Worm (Caenorhabditis elegans) whole organism, L1 larva: ENCODE results near the gene F49E12.12.

Experiments used
- C16A3.4 ChIP-seq: fragments of 150-350 bp; optimal IDR thresholded peaks from 2 replicates; lab custom pipeline; 2014; ENCODE audit warnings: missing biosample characterization, missing genetic modification characterization
- F16B12.6 ChIP-seq: fragments of 150-350 bp; optimal IDR thresholded peaks from 2 replicates; lab custom pipeline; 2014; ENCODE audit warnings: missing biosample characterization, missing genetic modification characterization
- Y116A8C.19 ChIP-seq: sonication (generic microtip); optimal IDR thresholded peaks from 2 replicates; lab custom pipeline; 2016; ENCODE audit warnings: missing compliant biosample characterization, missing genetic modification characterization, borderline replicate concordance
- blmp-1 ChIP-seq: fragments of 150-350 bp; optimal IDR thresholded peaks from 2 replicates; lab custom pipeline; 2014; ENCODE audit warnings: missing biosample characterization, missing genetic modification characterization
- ceh-63 ChIP-seq: fragments of 200-800 bp; sonication (Bioruptor generic); optimal IDR thresholded peaks from 2 replicates; lab custom pipeline; 2018; ENCODE audit warnings: mild to moderate bottlenecking, missing genetic modification characterization, missing compliant biosample characterization
- ceh-88 ChIP-seq: fragments of 200-800 bp; sonication (Bioruptor generic); IDR thresholded peaks from 2 replicates; pipeline ENCODE4 v1.3.6; 2022; ENCODE audit warnings: missing genetic modification characterization, missing compliant biosample characterization
- efl-1 ChIP-seq, 4 experiments: fragments of 150-350 bp; optimal IDR thresholded peaks in 3 of 4; peaks in 1 of 4; 1 replicate in 1 of 4; 2 replicates in 3 of 4; lab custom pipeline; 2014; ENCODE audit warnings: missing biosample characterization in 2 of 4, missing genetic modification characterization in 2 of 4, missing genetic modification reagents in 2 of 4
- egl-27 ChIP-seq, 2 experiments: fragments of 150-350 bp in 1 of 2; sonication (generic microtip); optimal IDR thresholded peaks; 3 replicates each; lab custom pipeline; 2017 to 2018; ENCODE audit warnings: missing biosample characterization in 2 of 2, missing genetic modification characterization in 2 of 2, missing genetic modification reagents in 2 of 2
- elt-2 ChIP-seq: sonication (generic microtip); optimal IDR thresholded peaks from 2 replicates; lab custom pipeline; 2016; ENCODE audit warnings: missing genetic modification characterization, mild to moderate bottlenecking, inconsistent platforms, missing compliant biosample characterization, missing genetic modification reagents
- ets-5 ChIP-seq: fragments of 200-800 bp; sonication (Bioruptor generic); IDR thresholded peaks from 2 replicates; pipeline ENCODE4 v1.3.6; 2022; ENCODE audit warnings: missing genetic modification characterization, missing compliant biosample characterization
- fkh-10 ChIP-seq: sonication (generic microtip); optimal IDR thresholded peaks from 2 replicates; lab custom pipeline; 2017; ENCODE audit warnings: missing biosample characterization, missing genetic modification reagents, missing genetic modification characterization
- hlh-17 ChIP-seq: fragments of 200-800 bp; sonication (Bioruptor generic); optimal IDR thresholded peaks from 2 replicates; lab custom pipeline; 2018; ENCODE audit warnings: missing genetic modification characterization, mild to moderate bottlenecking, missing compliant biosample characterization, moderate library complexity, borderline replicate concordance
- hpl-2 ChIP-seq: fragments of 150-350 bp; optimal IDR thresholded peaks from 2 replicates; lab custom pipeline; 2014; ENCODE audit warnings: missing biosample characterization, missing genetic modification reagents, missing genetic modification characterization
- jun-1 ChIP-seq: fragments of 150-350 bp; optimal IDR thresholded peaks from 2 replicates; lab custom pipeline; 2014; ENCODE audit warnings: missing biosample characterization, missing genetic modification reagents, missing genetic modification characterization
- lin-14 ChIP-seq: fragments of 200-800 bp; sonication (Bioruptor generic); optimal IDR thresholded peaks from 2 replicates; lab custom pipeline; 2018; ENCODE audit warnings: mild to moderate bottlenecking, missing genetic modification characterization, moderate library complexity, missing compliant biosample characterization
- lin-39 ChIP-seq: fragments of 150-350 bp; optimal IDR thresholded peaks from 2 replicates; lab custom pipeline; 2014; ENCODE audit warnings: missing biosample characterization, missing genetic modification reagents, missing genetic modification characterization
- lir-3 ChIP-seq: sonication (generic microtip); optimal IDR thresholded peaks from 2 replicates; lab custom pipeline; 2016; ENCODE audit warnings: mild to moderate bottlenecking, missing genetic modification characterization, moderate library complexity, missing compliant biosample characterization; ENCODE audit not compliant: poor library complexity
- lsy-2 ChIP-seq, 2 experiments: fragments of 150-350 bp; optimal IDR thresholded peaks; 2 replicates each; lab custom pipeline; 2014; ENCODE audit warnings: missing biosample characterization in 2 of 2, missing genetic modification characterization in 2 of 2
- mdl-1 ChIP-seq, 2 experiments: fragments of 150-350 bp; optimal IDR thresholded peaks; 2 replicates each; lab custom pipeline; 2014 to 2017; ENCODE audit warnings: missing biosample characterization in 2 of 2, missing genetic modification characterization in 2 of 2, inconsistent platforms in 1 of 2
- mef-2 ChIP-seq: fragments of 150-350 bp; optimal IDR thresholded peaks from 2 replicates; lab custom pipeline; 2014; ENCODE audit warnings: missing biosample characterization, missing genetic modification characterization
- mep-1 ChIP-seq: fragments of 150-350 bp; optimal IDR thresholded peaks from 2 replicates; lab custom pipeline; 2014; ENCODE audit warnings: missing biosample characterization, missing genetic modification characterization
- nhr-12 ChIP-seq: sonication (generic microtip); optimal IDR thresholded peaks from 2 replicates; lab custom pipeline; 2017; ENCODE audit warnings: missing biosample characterization, missing genetic modification characterization
- nhr-19 ChIP-seq: fragments of 200-800 bp; sonication (Bioruptor generic); conservative IDR thresholded peaks from 2 replicates; pipeline ENCODE4 v1.3.6; 2022; ENCODE audit warnings: missing genetic modification characterization, missing compliant biosample characterization
- nhr-20 ChIP-seq: sonication (generic microtip); optimal IDR thresholded peaks from 2 replicates; lab custom pipeline; 2016; ENCODE audit warnings: mild to moderate bottlenecking, missing genetic modification characterization, missing compliant biosample characterization
- nhr-28 ChIP-seq: fragments of 150-350 bp; optimal IDR thresholded peaks from 2 replicates; lab custom pipeline; 2014; ENCODE audit warnings: missing biosample characterization, missing genetic modification characterization
- nhr-47 ChIP-seq: sonication (generic microtip); optimal IDR thresholded peaks from 2 replicates; lab custom pipeline; 2016; ENCODE audit warnings: mild to moderate bottlenecking, missing genetic modification characterization, moderate library complexity, missing compliant biosample characterization
- nhr-71 ChIP-seq: sonication (generic microtip); optimal IDR thresholded peaks from 2 replicates; lab custom pipeline; 2016; ENCODE audit warnings: mild to moderate bottlenecking, missing genetic modification characterization, moderate library complexity, missing compliant biosample characterization
- nhr-84 ChIP-seq: sonication (generic microtip); optimal IDR thresholded peaks from 2 replicates; lab custom pipeline; 2017; ENCODE audit warnings: missing biosample characterization, missing genetic modification characterization
- nhr-85 ChIP-seq: sonication (generic microtip); peaks from one replicate; lab custom pipeline; 2016; ENCODE audit warnings: missing genetic modification characterization, inconsistent platforms, missing compliant biosample characterization
- pqm-1 ChIP-seq: sonication (generic microtip); optimal IDR thresholded peaks from 3 replicates; lab custom pipeline; 2017; ENCODE audit warnings: missing biosample characterization, missing genetic modification characterization
- rnt-1 ChIP-seq: sonication (generic microtip); optimal IDR thresholded peaks from 2 replicates; lab custom pipeline; 2016; ENCODE audit warnings: mild to moderate bottlenecking, missing genetic modification characterization, moderate library complexity, missing compliant biosample characterization
- sox-4 ChIP-seq: sonication (generic microtip); optimal IDR thresholded peaks from 2 replicates; lab custom pipeline; 2016; ENCODE audit warnings: missing genetic modification characterization, missing compliant biosample characterization
- tlp-1 ChIP-seq: fragments of 150-350 bp; optimal IDR thresholded peaks from 2 replicates; lab custom pipeline; 2014; ENCODE audit warnings: missing biosample characterization, missing genetic modification characterization
- unc-130 ChIP-seq: fragments of 150-350 bp; optimal IDR thresholded peaks from 2 replicates; lab custom pipeline; 2017; ENCODE audit warnings: missing biosample characterization, missing genetic modification characterization, inconsistent platforms
- unc-86 ChIP-seq: sonication (generic microtip); optimal IDR thresholded peaks from 2 replicates; lab custom pipeline; 2016; ENCODE audit warnings: missing genetic modification characterization, missing compliant biosample characterization
- xbp-1 ChIP-seq: sonication (generic microtip); optimal IDR thresholded peaks from 2 replicates; lab custom pipeline; 2016; ENCODE audit warnings: missing genetic modification characterization, missing compliant biosample characterization
- zip-4 ChIP-seq: fragments of 200-800 bp; sonication (Bioruptor generic); optimal IDR thresholded peaks from 2 replicates; lab custom pipeline; 2018; ENCODE audit warnings: mild to moderate bottlenecking, missing genetic modification characterization, moderate library complexity, missing compliant biosample characterization
- ztf-4 ChIP-seq: fragments of 150-350 bp; optimal IDR thresholded peaks from 2 replicates; lab custom pipeline; 2014; ENCODE audit warnings: missing biosample characterization, missing genetic modification characterization

Gene F49E12.12

ce11 chrII:8384344-8384743, 3.0 kb downstream of the F49E12.12 start:
- TF ChIP-seq unc-130 (tag; lab: Kevin White, UChicago) (no peak), nhr-71 (tag; lab: Kevin White, UChicago) (no peak), nhr-85 (tag; lab: Kevin White, UChicago) (no peak), xbp-1 (tag; lab: Kevin White, UChicago) (no peak), nhr-84 (tag; lab: Kevin White, UChicago) (no peak), zip-4 (GFP tag; lab: Kevin White, UChicago) (no peak), pqm-1 (peak; percentile 67), F16B12.6 (tag; lab: Kevin White, UChicago) (no peak), hpl-2 (GFP tag; lab: Kevin White, UChicago) (no peak), C16A3.4 (no peak), nhr-20 (tag; lab: Kevin White, UChicago) (peak; percentile 33), lir-3 (tag; lab: Kevin White, UChicago) (no peak), jun-1 (tag; lab: Kevin White, UChicago) (no peak), unc-86 (no peak), egl-27 (tag; optimal IDR thresholded peaks at IDR 0.05; lab: Kevin White, UChicago) (no peak), fkh-10 (GFP tag; lab: Kevin White, UChicago) (no peak), ets-5 (GFP tag; lab: Robert Waterston, UW) (no peak), Y116A8C.19 (tag; lab: Kevin White, UChicago) (no peak), elt-2 (peak; percentile 62), rnt-1 (no peak), hlh-17 (no peak)

ce11 chrII:8385561-8385960, 4.3 kb downstream of the F49E12.12 start:
- TF ChIP-seq lsy-2 (tag; optimal IDR thresholded peaks at IDR 0.05; lab: Kevin White, UChicago) (peak in 1 of 2 experiments; percentile 23), nhr-28 (no peak), mep-1 (tag; lab: Kevin White, UChicago) (no peak), ceh-63 (GFP tag; lab: Kevin White, UChicago) (no peak), elt-2 (peak; percentile 17), nhr-47 (no peak), nhr-12 (no peak), C16A3.4 (no peak), lin-39 (tag; lab: Kevin White, UChicago) (no peak), lin-14 (GFP tag; lab: Kevin White, UChicago) (no peak), nhr-19 (GFP tag; lab: Robert Waterston, UW) (no peak), sox-4 (tag; lab: Kevin White, UChicago) (no peak), mdl-1 (tag; optimal IDR thresholded peaks at IDR 0.05; lab: Kevin White, UChicago) (no peak)
- TF ChIP-seq, all 84 proteins: peak for 2

- TF ChIP-seq nhr-20 (tag; lab: Kevin White, UChicago) (peak; percentile 0), mef-2 (tag; lab: Kevin White, UChicago) (no peak), elt-2 (peak; percentile 64), pqm-1 (peak; percentile 13)
These were observed 5.6 kb downstream of the F49E12.12 start for ce11 chrII:8386897-8387296.

ce11 chrII:8388001-8388513, 6.8 kb downstream of the F49E12.12 start, which contains the start of gene drd-1:
Gene drd-1 (plus strand): TSS chrII:8388051.
- TF ChIP-seq ceh-88 (no peak), nhr-20 (tag; lab: Kevin White, UChicago) (peak; percentile 57), jun-1 (tag; lab: Kevin White, UChicago) (peak; percentile 31), ztf-4 (tag; lab: Kevin White, UChicago) (no peak), efl-1 (optimal IDR thresholded peaks at IDR 0.05; lab: Kevin White, UChicago) (no peak), efl-1 (GFP tag; optimal IDR thresholded peaks at IDR 0.05 in 1 of 2; lab: Kevin White, UChicago) (peak in 1 of 2 experiments; percentile 66), tlp-1 (tag; lab: Kevin White, UChicago) (peak; percentile 11), pqm-1 (peak; percentile 77), blmp-1 (tag; lab: Kevin White, UChicago) (no peak), lsy-2 (tag; optimal IDR thresholded peaks at IDR 0.05; lab: Kevin White, UChicago) (no peak), lin-14 (GFP tag; lab: Kevin White, UChicago) (peak; percentile 10), elt-2 (peak; percentile 97)
